Worm (Caenorhabditis elegans): Measurements from ENCODE around the gene F17H10.4.
A peak's percentile ranks its signal among the peaks of the same experiment; 100 is the strongest.

The F17H10.4 gene

DNA sequence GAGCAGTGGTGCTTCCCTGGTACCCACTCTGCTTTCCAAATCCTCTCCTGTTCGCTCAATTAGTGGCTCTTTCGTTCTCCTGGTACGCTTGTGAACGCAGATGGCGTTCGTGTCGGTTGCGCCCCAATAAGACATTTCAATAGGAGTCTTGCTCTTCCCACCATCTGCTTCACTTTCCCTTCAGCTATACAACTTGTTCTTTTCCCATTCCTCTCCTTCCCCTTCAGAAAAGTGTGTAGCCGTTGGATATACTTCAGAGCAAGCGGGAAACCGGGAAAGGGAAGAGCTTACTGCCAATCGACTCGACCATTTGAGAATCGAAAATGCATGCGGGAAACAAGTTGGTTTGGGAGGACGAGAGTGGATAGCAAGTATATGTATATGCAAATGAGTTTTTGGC, 16.9 kb upstream of the F17H10.4 start:
- TF ChIP-seq tra-4 (tag; optimal IDR thresholded peaks at IDR 0.05) (no peak), scrt-1 (GFP tag; IDR thresholded peaks at IDR 0.05) (no peak), hmg-4 (GFP tag; optimal IDR thresholded peaks at IDR 0.05) (peak; percentile 80), B0310.2 (tag; optimal IDR thresholded peaks at IDR 0.05) (no peak), tbx-37 (GFP tag; conservative IDR thresholded peaks at IDR 0.05) (no peak), hnd-1 (tag; optimal IDR thresholded peaks at IDR 0.05) (no peak)

DNA sequence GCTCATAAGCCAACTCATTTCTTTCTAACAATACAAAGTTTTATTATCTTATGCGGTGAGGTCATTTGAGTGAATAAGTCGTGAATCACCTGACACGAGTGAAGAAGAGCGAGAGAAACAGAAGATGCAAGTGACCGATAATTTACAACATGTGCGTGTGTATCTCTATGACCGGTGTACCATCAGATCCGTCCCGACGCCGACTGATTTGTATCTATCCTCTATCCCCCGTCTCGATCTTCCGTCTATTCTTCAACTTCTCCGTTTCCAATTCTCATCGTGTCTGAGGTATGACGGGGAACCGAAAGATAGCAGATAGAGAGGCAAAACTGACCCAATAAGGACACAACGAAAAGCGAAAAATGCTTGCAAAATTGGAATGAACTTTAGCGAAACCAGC, 15.1 kb upstream of the F17H10.4 start, which contains the start of gene F09A5.3:
F09A5.3 (plus strand) TSS at position 162 of the 400 bp plus-strand sequence.
- TF ChIP-seq F13C5.2 (tag; optimal IDR thresholded peaks at IDR 0.05): no peak

DNA sequence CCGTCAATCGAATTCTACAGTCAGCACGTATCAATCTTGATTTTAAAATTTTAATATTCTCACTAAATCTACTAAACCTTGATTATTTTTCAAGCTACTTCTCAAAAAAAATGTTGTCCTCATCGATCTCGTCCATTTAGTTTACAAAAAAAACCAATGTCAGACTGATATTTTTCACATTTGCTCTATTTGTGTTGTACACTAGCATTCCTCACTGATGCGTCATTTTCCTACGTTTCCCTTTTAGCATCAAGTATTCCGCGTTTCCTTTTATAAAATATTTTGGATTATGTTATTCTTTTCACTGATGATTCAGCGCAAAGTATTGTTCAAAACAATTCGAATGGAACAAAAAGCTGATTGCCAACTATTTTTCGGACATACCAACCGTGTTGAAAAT, 13.2 kb upstream of the F17H10.4 start, which contains the start of gene ttr-34:
ttr-34 (plus strand) TSS at position 301 of the 400 bp plus-strand sequence.
- TF ChIP-seq hnd-1 (tag; optimal IDR thresholded peaks at IDR 0.05) (no peak), hmg-4 (GFP tag; optimal IDR thresholded peaks at IDR 0.05) (no peak), sea-1 (GFP tag; conservative IDR thresholded peaks at IDR 0.05) (no peak), ceh-36 (tag; optimal IDR thresholded peaks at IDR 0.05) (no peak), flt-1 (GFP tag; IDR thresholded peaks at IDR 0.05) (no peak), B0310.2 (tag; optimal IDR thresholded peaks at IDR 0.05) (no peak), ama-1 (optimal IDR thresholded peaks at IDR 0.05) (no peak), ets-7 (tag; optimal IDR thresholded peaks at IDR 0.05) (no peak), tbx-11 (GFP tag; IDR thresholded peaks at IDR 0.05) (no peak), tbx-37 (GFP tag; conservative IDR thresholded peaks at IDR 0.05) (no peak), tra-4 (tag; optimal IDR thresholded peaks at IDR 0.05) (no peak), pes-1 (GFP tag; IDR thresholded peaks at IDR 0.05) (no peak), hmbx-1 (tag; optimal IDR thresholded peaks at IDR 0.05) (no peak), scrt-1 (GFP tag; IDR thresholded peaks at IDR 0.05) (no peak), ceh-13 (GFP tag; optimal IDR thresholded peaks at IDR 0.05) (no peak)

DNA sequence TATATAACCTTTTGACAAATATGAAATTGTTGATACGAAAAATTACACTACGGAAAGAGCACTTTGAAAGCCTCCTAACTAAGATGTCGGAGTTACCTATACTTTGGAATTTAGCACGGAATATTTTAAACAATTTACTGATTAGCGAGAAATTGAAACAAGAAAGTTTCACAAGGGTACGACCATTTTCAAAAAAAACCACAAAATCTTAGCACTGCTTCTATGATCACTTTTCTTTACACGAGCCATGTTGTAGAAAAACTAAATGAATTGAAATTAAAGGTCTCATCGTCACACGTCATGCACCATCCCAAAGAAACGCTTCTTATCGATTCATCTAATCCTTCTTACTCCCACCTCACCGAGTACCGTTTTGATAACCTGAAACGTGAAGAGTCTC, 8.5 kb upstream of the F17H10.4 start, which contains the start of gene F09A5.2:
F09A5.2 (plus strand) TSS at position 301 of the 400 bp plus-strand sequence.
- TF ChIP-seq flt-1 (GFP tag; IDR thresholded peaks at IDR 0.05) (no peak), hnd-1 (tag; optimal IDR thresholded peaks at IDR 0.05) (no peak), hmg-4 (GFP tag; optimal IDR thresholded peaks at IDR 0.05) (no peak), tra-4 (tag; optimal IDR thresholded peaks at IDR 0.05) (no peak), ama-1 (optimal IDR thresholded peaks at IDR 0.05) (no peak), tbx-11 (GFP tag; IDR thresholded peaks at IDR 0.05) (no peak), aly-1 (tag; optimal IDR thresholded peaks at IDR 0.05) (no peak)

DNA sequence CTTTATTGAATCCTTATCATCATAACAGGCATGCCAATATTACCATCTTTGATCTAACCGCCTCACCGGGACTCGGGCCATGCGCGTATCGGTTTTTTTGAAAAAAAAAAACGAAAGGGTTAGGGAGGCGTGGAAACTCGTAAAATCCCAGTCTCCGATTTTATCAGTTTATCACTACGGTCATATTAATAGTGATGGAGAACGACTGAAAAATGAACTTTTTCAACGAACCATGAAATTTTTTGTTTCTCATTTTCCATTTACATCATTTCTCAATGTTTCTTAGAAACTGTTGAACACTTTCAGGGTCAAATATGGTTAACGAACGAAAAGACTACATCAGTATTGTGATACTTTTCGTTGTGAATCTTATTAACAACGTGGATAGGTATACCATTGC, 3.6 kb upstream of the F17H10.4 start, which contains the start of gene spin-3:
spin-3 (plus strand) TSS at position 301 of the 400 bp plus-strand sequence.
- no peak for TF ChIP-seq sea-1 (GFP tag; conservative IDR thresholded peaks at IDR 0.05)
- no peak for TF ChIP-seq aly-1 (tag; optimal IDR thresholded peaks at IDR 0.05)
- TF ChIP-seq ceh-36 (tag; optimal IDR thresholded peaks at IDR 0.05): no peak
- TF ChIP-seq tra-4 (tag; optimal IDR thresholded peaks at IDR 0.05): no peak
- no peak for TF ChIP-seq tbx-11 (GFP tag; IDR thresholded peaks at IDR 0.05)
- no peak for TF ChIP-seq flt-1 (GFP tag; IDR thresholded peaks at IDR 0.05)
- TF ChIP-seq hmbx-1 (tag; optimal IDR thresholded peaks at IDR 0.05): no peak
- no peak for TF ChIP-seq B0310.2 (tag; optimal IDR thresholded peaks at IDR 0.05)
- no peak for TF ChIP-seq tbx-37 (GFP tag; conservative IDR thresholded peaks at IDR 0.05)
- no peak for TF ChIP-seq pes-1 (GFP tag; IDR thresholded peaks at IDR 0.05)
- no peak for TF ChIP-seq hnd-1 (tag; optimal IDR thresholded peaks at IDR 0.05)
- no peak for TF ChIP-seq ets-7 (tag; optimal IDR thresholded peaks at IDR 0.05)
- TF ChIP-seq ama-1 (optimal IDR thresholded peaks at IDR 0.05): no peak
- no peak for TF ChIP-seq scrt-1 (GFP tag; IDR thresholded peaks at IDR 0.05)

DNA sequence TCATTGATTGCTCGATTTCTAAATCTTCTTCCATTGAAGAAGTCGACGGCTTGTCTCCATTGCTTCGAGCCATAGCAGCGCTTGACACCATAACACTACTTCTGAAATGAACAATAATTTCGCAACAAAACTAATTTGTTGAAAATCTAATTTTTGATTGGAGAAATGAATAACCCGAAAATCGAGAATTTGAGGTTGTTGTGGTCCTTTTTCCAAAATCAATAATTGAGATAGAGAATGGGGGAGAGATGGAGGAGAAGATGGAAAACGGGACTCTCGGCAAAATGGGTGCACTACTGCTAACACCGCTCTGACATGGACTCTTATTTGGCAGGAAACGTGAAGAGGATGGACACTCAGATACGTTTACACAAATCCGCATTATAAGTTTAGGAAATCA, 4.1 kb downstream of the F17H10.4 start, which contains the start of gene snx-17:
snx-17 (minus strand) TSS at position 101 of the 400 bp plus-strand sequence.
- no peak for TF ChIP-seq tbx-11 (GFP tag; IDR thresholded peaks at IDR 0.05)

DNA sequence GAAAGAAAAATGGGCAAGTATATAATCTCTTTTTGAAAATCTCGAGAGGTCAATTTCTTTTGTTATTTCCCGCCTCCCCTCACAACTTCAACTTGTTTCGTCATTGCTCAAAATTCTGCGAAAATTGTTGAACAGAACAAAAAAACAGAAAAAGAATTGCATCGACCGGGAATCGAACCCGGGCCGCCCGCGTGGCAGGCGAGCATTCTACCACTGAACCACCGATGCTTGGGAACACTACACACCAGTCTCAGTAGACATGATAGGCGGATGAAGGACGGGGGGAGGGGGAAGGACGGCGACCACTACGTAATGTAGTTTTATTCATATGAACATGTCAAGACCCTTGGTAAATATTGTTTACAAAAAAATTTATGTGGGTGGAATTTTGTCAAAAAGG, 5.2 kb downstream of the F17H10.4 start:
- TF ChIP-seq B0310.2 (tag; optimal IDR thresholded peaks at IDR 0.05) (peak; percentile 93), ceh-36 (tag; optimal IDR thresholded peaks at IDR 0.05) (peak; percentile 96), aly-1 (tag; optimal IDR thresholded peaks at IDR 0.05) (peak; percentile 96), pes-1 (GFP tag; IDR thresholded peaks at IDR 0.05) (peak; percentile 98), scrt-1 (GFP tag; IDR thresholded peaks at IDR 0.05) (peak; percentile 98), hnd-1 (tag; optimal IDR thresholded peaks at IDR 0.05) (peak; percentile 74), tbx-37 (GFP tag; conservative IDR thresholded peaks at IDR 0.05) (peak; percentile 95), sea-1 (GFP tag; conservative IDR thresholded peaks at IDR 0.05) (peak; percentile 98), hmbx-1 (tag; optimal IDR thresholded peaks at IDR 0.05) (peak; percentile 86), F13C5.2 (tag; optimal IDR thresholded peaks at IDR 0.05) (peak; percentile 93), tra-4 (tag; optimal IDR thresholded peaks at IDR 0.05) (peak; percentile 89), flt-1 (GFP tag; IDR thresholded peaks at IDR 0.05) (peak; percentile 99), ceh-13 (GFP tag; optimal IDR thresholded peaks at IDR 0.05) (peak; percentile 97), hmg-4 (GFP tag; optimal IDR thresholded peaks at IDR 0.05) (peak; percentile 99), tbx-11 (GFP tag; IDR thresholded peaks at IDR 0.05) (peak; percentile 98), ama-1 (optimal IDR thresholded peaks at IDR 0.05) (no peak), ets-7 (tag; optimal IDR thresholded peaks at IDR 0.05) (peak; percentile 92)

DNA sequence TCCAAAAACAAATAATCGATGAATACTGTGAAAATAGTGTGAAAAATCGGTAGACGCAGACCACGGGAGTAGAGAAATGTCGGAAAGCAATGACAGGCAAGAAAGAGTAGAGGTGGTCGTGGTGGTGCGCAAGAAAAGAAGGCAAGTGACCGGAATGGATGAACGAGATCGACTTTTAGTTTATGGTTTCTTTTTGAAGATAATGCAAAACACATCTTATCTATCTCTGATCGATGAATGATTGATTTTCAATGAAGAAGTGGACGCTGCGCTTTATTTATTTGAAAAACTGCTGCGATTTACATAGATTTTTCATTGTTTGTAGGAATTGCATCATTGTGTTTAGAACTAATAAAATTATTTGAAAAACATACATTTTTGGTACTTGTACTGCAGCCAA, 6.4 kb downstream of the F17H10.4 start:
- TF ChIP-seq ceh-13 (GFP tag; optimal IDR thresholded peaks at IDR 0.05) (no peak), ceh-36 (tag; optimal IDR thresholded peaks at IDR 0.05) (no peak), pes-1 (GFP tag; IDR thresholded peaks at IDR 0.05) (no peak), tbx-11 (GFP tag; IDR thresholded peaks at IDR 0.05) (no peak), hmbx-1 (tag; optimal IDR thresholded peaks at IDR 0.05) (no peak), B0310.2 (tag; optimal IDR thresholded peaks at IDR 0.05) (no peak), hnd-1 (tag; optimal IDR thresholded peaks at IDR 0.05) (no peak), ama-1 (optimal IDR thresholded peaks at IDR 0.05) (no peak), F13C5.2 (tag; optimal IDR thresholded peaks at IDR 0.05) (no peak), aly-1 (tag; optimal IDR thresholded peaks at IDR 0.05) (no peak), flt-1 (GFP tag; IDR thresholded peaks at IDR 0.05) (no peak), hmg-4 (GFP tag; optimal IDR thresholded peaks at IDR 0.05) (no peak), sea-1 (GFP tag; conservative IDR thresholded peaks at IDR 0.05) (no peak)
